Worm (Caenorhabditis elegans): ENCODE measurements around the gene ttc-37.

DNA sequence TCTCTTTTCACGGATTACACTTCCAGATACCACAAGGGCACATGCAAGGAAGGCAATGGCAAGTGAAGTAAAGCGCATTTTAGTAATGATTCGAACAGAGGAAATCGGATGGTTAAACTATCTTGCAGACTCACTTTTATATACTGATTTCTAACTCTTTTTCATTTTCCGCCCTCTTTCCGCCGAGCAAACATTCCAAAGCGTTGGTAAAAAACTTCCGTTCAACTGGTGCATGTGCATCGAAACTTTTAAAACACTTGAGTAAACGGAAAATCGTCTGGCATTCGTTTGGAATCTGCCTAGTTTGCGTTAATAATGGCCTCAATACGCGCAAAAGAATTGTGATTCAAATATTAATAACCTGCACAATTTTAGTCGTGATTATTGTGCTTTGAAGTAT is 39.6 kb upstream of the ttc-37 start, which contains the start of gene abu-7:
- TF ChIP-seq pag-3 (tag; optimal IDR thresholded peaks at IDR 0.05; ENCODE audit: borderline replicate concordance), result no peak
- TF ChIP-seq unc-3 (GFP tag; conservative IDR thresholded peaks at IDR 0.05), result no peak
- no peak for TF ChIP-seq unc-3 (tag; optimal IDR thresholded peaks at IDR 0.05)
- TF ChIP-seq ztf-16 (tag; optimal IDR thresholded peaks at IDR 0.05), result no peak
- no peak for TF ChIP-seq ceh-19 (GFP tag; optimal IDR thresholded peaks at IDR 0.05)
- no peak for TF ChIP-seq hlh-15 (tag; optimal IDR thresholded peaks at IDR 0.05)
- TF ChIP-seq tbx-2 (tag; optimal IDR thresholded peaks at IDR 0.05), result no peak
- TF ChIP-seq ets-4 (tag; optimal IDR thresholded peaks at IDR 0.05), result no peak
- TF ChIP-seq rnt-1 (tag; optimal IDR thresholded peaks at IDR 0.05), result no peak
- TF ChIP-seq ama-1 (optimal IDR thresholded peaks at IDR 0.05), result no peak
- no peak for TF ChIP-seq fkh-10 (GFP tag; optimal IDR thresholded peaks at IDR 0.05)
- TF ChIP-seq nfya-1 (tag; optimal IDR thresholded peaks at IDR 0.05), result no peak
- no peak for TF ChIP-seq pha-4 (tag; optimal IDR thresholded peaks at IDR 0.05)

Measured in whole organism, late embryonic.